Worm (Caenorhabditis elegans) whole organism, L3 larva: ENCODE data around the gene Y67D2.2.

Experiments used
- aly-2 ChIP-seq: fragments of 150-350 bp; optimal IDR thresholded peaks from 2 replicates; lab custom pipeline; 2014; ENCODE audit warnings: missing biosample characterization, missing genetic modification characterization
- ama-1 ChIP-seq: fragments of 150-350 bp; optimal IDR thresholded peaks from 2 replicates; lab custom pipeline; 2018
- ceh-16 ChIP-seq: sonication (generic microtip); optimal IDR thresholded peaks from 2 replicates; lab custom pipeline; 2017; ENCODE audit warnings: missing biosample characterization, missing genetic modification characterization
- ceh-28 ChIP-seq: fragments of 150-350 bp; optimal IDR thresholded peaks from 2 replicates; lab custom pipeline; 2014; ENCODE audit warnings: missing biosample characterization, missing genetic modification reagents, missing genetic modification characterization
- ceh-82 ChIP-seq: fragments of 150-350 bp; optimal IDR thresholded peaks from 2 replicates; lab custom pipeline; 2014; ENCODE audit warnings: missing biosample characterization, missing genetic modification characterization
- ceh-9 ChIP-seq: sonication (generic microtip); optimal IDR thresholded peaks from 2 replicates; lab custom pipeline; 2018; ENCODE audit warnings: missing biosample characterization, missing genetic modification characterization
- daf-12 ChIP-seq: fragments of 150-350 bp; optimal IDR thresholded peaks from 2 replicates; lab custom pipeline; 2014; ENCODE audit warnings: missing biosample characterization, missing genetic modification reagents, missing genetic modification characterization
- egl-27 ChIP-seq: sonication (generic microtip); optimal IDR thresholded peaks from 4 replicates; lab custom pipeline; 2017; ENCODE audit warnings: missing biosample characterization, missing genetic modification reagents, missing genetic modification characterization
- elt-1 ChIP-seq: fragments of 150-350 bp; optimal IDR thresholded peaks from 2 replicates; lab custom pipeline; 2014; ENCODE audit warnings: missing biosample characterization, missing genetic modification characterization
- elt-2 ChIP-seq: sonication (generic microtip); optimal IDR thresholded peaks from 2 replicates; lab custom pipeline; 2016; ENCODE audit warnings: missing genetic modification reagents, mild to moderate bottlenecking, missing genetic modification characterization, missing compliant biosample characterization
- elt-3 ChIP-seq, 3 experiments: fragments of 150-350 bp in 1 of 3; sonication (generic microtip) in 2 of 3; optimal IDR thresholded peaks; 2 replicates in 2 of 3; 4 replicates in 1 of 3; lab custom pipeline; 2014 to 2017; ENCODE audit warnings: missing biosample characterization in 3 of 3, missing genetic modification characterization in 3 of 3
- eor-1 ChIP-seq, 2 experiments: fragments of 150-350 bp; optimal IDR thresholded peaks; 2 replicates each; lab custom pipeline; 2014 to 2018; ENCODE audit warnings: missing biosample characterization in 2 of 2, missing genetic modification characterization in 2 of 2
- fkh-10 ChIP-seq: sonication (generic microtip); optimal IDR thresholded peaks from 2 replicates; lab custom pipeline; 2017; ENCODE audit warnings: missing biosample characterization, missing genetic modification reagents, missing genetic modification characterization
- fkh-2 ChIP-seq: fragments of 150-350 bp; optimal IDR thresholded peaks from 2 replicates; lab custom pipeline; 2014; ENCODE audit warnings: missing biosample characterization, missing genetic modification reagents, missing genetic modification characterization
- fos-1 ChIP-seq: fragments of 150-350 bp; optimal IDR thresholded peaks from 2 replicates; lab custom pipeline; 2014; ENCODE audit warnings: missing biosample characterization, missing genetic modification characterization
- hmg-11 ChIP-seq: sonication (generic microtip); optimal IDR thresholded peaks from 2 replicates; lab custom pipeline; 2016; ENCODE audit warnings: missing genetic modification characterization, missing compliant biosample characterization
- jun-1 ChIP-seq: fragments of 150-350 bp; optimal IDR thresholded peaks from 2 replicates; lab custom pipeline; 2014; ENCODE audit warnings: missing biosample characterization, missing genetic modification reagents, missing genetic modification characterization
- lin-15B ChIP-seq: fragments of 150-350 bp; optimal IDR thresholded peaks from 2 replicates; lab custom pipeline; 2014; ENCODE audit warnings: missing biosample characterization, missing genetic modification characterization
- lin-39 ChIP-seq: fragments of 150-350 bp; optimal IDR thresholded peaks from 2 replicates; lab custom pipeline; 2018; ENCODE audit warnings: missing biosample characterization, missing genetic modification reagents, missing genetic modification characterization
- lsy-12 ChIP-seq: sonication (generic microtip); optimal IDR thresholded peaks from 2 replicates; lab custom pipeline; 2016; ENCODE audit warnings: mild to moderate bottlenecking, missing genetic modification characterization, missing compliant biosample characterization
- mdl-1 ChIP-seq: fragments of 150-350 bp; optimal IDR thresholded peaks from 2 replicates; lab custom pipeline; 2014; ENCODE audit warnings: missing biosample characterization, missing genetic modification characterization
- mml-1 ChIP-seq: fragments of 150-350 bp; sonication (generic microtip); optimal IDR thresholded peaks from 3 replicates; lab custom pipeline; 2014; ENCODE audit warnings: missing biosample characterization, missing genetic modification characterization
- nfya-1 ChIP-seq: sonication (generic microtip); optimal IDR thresholded peaks from 2 replicates; lab custom pipeline; 2017; ENCODE audit warnings: missing genetic modification characterization, mild to moderate bottlenecking, missing compliant biosample characterization, antibody characterized with exemption, moderate library complexity; ENCODE audit not compliant: insufficient read depth
- nhr-11 ChIP-seq: fragments of 150-350 bp; optimal IDR thresholded peaks from 2 replicates; lab custom pipeline; 2014; ENCODE audit warnings: missing biosample characterization, missing genetic modification characterization
- nhr-12 ChIP-seq: fragments of 150-350 bp; optimal IDR thresholded peaks from 2 replicates; lab custom pipeline; 2014; ENCODE audit warnings: missing biosample characterization, missing genetic modification characterization
- nhr-23 ChIP-seq: fragments of 150-350 bp; optimal IDR thresholded peaks from 2 replicates; lab custom pipeline; 2014; ENCODE audit warnings: missing biosample characterization, missing genetic modification reagents, missing genetic modification characterization
- nhr-237 ChIP-seq: fragments of 150-350 bp; optimal IDR thresholded peaks from 2 replicates; lab custom pipeline; 2014; ENCODE audit warnings: missing biosample characterization, missing genetic modification characterization
- nhr-25 ChIP-seq: sonication (generic microtip); optimal IDR thresholded peaks from 2 replicates; lab custom pipeline; 2017; ENCODE audit warnings: missing biosample characterization, missing genetic modification characterization
- nhr-43 ChIP-seq: sonication (generic microtip); optimal IDR thresholded peaks from 2 replicates; lab custom pipeline; 2016; ENCODE audit warnings: mild to moderate bottlenecking, missing genetic modification characterization, missing compliant biosample characterization; ENCODE audit not compliant: poor library complexity, severe bottlenecking
- nhr-67 ChIP-seq: fragments of 150-350 bp; optimal IDR thresholded peaks from 2 replicates; lab custom pipeline; 2014; ENCODE audit warnings: missing biosample characterization, missing genetic modification characterization
- nhr-76 ChIP-seq: fragments of 150-350 bp; sonication (generic microtip); optimal IDR thresholded peaks from 5 replicates; lab custom pipeline; 2014; ENCODE audit warnings: missing biosample characterization, missing genetic modification characterization
- nhr-77 ChIP-seq: fragments of 150-350 bp; optimal IDR thresholded peaks from 2 replicates; lab custom pipeline; 2014; ENCODE audit warnings: missing biosample characterization, missing genetic modification characterization
- pha-4 ChIP-seq: fragments of 150-350 bp; optimal IDR thresholded peaks from 2 replicates; lab custom pipeline; 2014; ENCODE audit warnings: missing biosample characterization, missing genetic modification reagents, missing genetic modification characterization
- sea-2 ChIP-seq: fragments of 150-350 bp; sonication (generic microtip); optimal IDR thresholded peaks from 4 replicates; lab custom pipeline; 2014; ENCODE audit warnings: missing biosample characterization, missing genetic modification reagents, missing genetic modification characterization
- skn-1 ChIP-seq: fragments of 150-350 bp; optimal IDR thresholded peaks from 2 replicates; lab custom pipeline; 2014; ENCODE audit warnings: missing biosample characterization, missing genetic modification characterization
- tbx-2 ChIP-seq: sonication (generic microtip); optimal IDR thresholded peaks from 2 replicates; lab custom pipeline; 2016; ENCODE audit warnings: mild to moderate bottlenecking, missing genetic modification characterization, missing compliant biosample characterization
- unc-39 ChIP-seq: sonication (generic microtip); optimal IDR thresholded peaks from 4 replicates; lab custom pipeline; 2017; ENCODE audit warnings: missing biosample characterization, missing genetic modification characterization
- zag-1 ChIP-seq: fragments of 150-350 bp; optimal IDR thresholded peaks from 2 replicates; lab custom pipeline; 2014; ENCODE audit warnings: missing biosample characterization, missing genetic modification characterization
- ztf-11 ChIP-seq: fragments of 150-350 bp; optimal IDR thresholded peaks from 2 replicates; lab custom pipeline; 2014; ENCODE audit warnings: missing biosample characterization, missing genetic modification characterization
- ztf-4 ChIP-seq: fragments of 150-350 bp; optimal IDR thresholded peaks from 2 replicates; lab custom pipeline; 2014; ENCODE audit warnings: missing biosample characterization, missing genetic modification characterization

The Y67D2.2 gene

DNA sequence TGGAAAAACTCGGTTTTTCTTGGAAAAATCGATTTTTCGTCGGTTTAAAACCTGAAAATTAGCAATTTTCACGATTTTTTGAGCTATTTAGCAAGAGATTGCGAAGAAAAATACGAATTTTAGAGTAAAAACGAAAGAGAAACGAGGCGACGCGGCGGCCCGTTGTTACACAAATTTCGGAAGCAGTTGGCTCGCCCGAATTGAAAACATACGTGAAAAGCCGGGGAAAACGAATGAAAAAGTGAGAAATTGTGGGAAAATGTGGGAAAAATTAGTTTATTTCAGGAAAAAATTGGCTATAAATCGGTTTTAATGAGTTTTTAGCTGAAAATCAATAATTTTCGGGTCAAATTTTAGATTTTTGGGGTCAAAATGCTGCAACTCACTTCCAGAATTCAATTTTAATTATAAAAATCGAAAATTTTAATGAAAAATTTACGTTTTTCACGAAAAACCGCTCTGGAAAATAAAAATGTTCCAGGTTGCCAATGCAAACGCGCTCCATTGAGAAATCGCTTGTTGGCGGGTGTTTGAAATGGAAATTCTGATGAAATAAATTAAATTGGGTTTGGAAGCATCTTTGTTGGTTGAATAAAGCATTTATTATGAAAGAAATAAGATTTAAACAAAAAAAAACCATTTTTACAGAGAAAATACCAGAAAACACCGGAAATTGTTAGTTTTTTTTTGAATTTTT is 25.7 kb upstream of the Y67D2.2 start, which contains the start of gene snf-6:
snf-6 (minus strand) TSS at position 51 of the 697 bp plus-strand sequence.
- TF ChIP-seq fkh-10 (GFP tag; lab: Kevin White, UChicago) (no peak), zag-1 (tag; lab: Kevin White, UChicago) (no peak), ama-1 (lab: Kevin White, UChicago) (no peak), nhr-43 (tag; lab: Kevin White, UChicago) (peak; percentile 20), ztf-11 (tag; lab: Kevin White, UChicago) (no peak), mml-1 (no peak), nfya-1 (tag; lab: Kevin White, UChicago) (peak; percentile 37), sea-2 (no peak), aly-2 (tag; lab: Kevin White, UChicago) (no peak), nhr-25 (no peak), ceh-28 (tag; lab: Kevin White, UChicago) (no peak), pha-4 (tag; lab: Kevin White, UChicago) (peak; percentile 33), eor-1 (tag; optimal IDR thresholded peaks at IDR 0.05; lab: Kevin White, UChicago) (no peak), hmg-11 (tag; lab: Kevin White, UChicago) (no peak), nhr-76 (tag; lab: Kevin White, UChicago) (no peak), ceh-82 (tag; lab: Kevin White, UChicago) (no peak), lsy-12 (tag; lab: Kevin White, UChicago) (no peak), egl-27 (tag; lab: Kevin White, UChicago) (no peak), lin-15B (tag; lab: Kevin White, UChicago) (peak; percentile 82), ztf-4 (tag; lab: Kevin White, UChicago) (no peak), nhr-237 (tag; lab: Kevin White, UChicago) (no peak), skn-1 (tag; lab: Kevin White, UChicago) (no peak), elt-3 (tag; optimal IDR thresholded peaks at IDR 0.05; lab: Kevin White, UChicago) (no peak), nhr-12 (tag; lab: Kevin White, UChicago) (no peak), elt-1 (tag; lab: Kevin White, UChicago) (no peak), daf-12 (no peak), nhr-67 (tag; lab: Kevin White, UChicago) (no peak), fkh-2 (tag; lab: Kevin White, UChicago) (no peak), nhr-23 (tag; lab: Kevin White, UChicago) (peak; percentile 59), nhr-11 (tag; lab: Kevin White, UChicago) (no peak), lin-39 (tag; lab: Kevin White, UChicago) (no peak), mdl-1 (tag; lab: Kevin White, UChicago) (no peak), fos-1 (no peak), unc-39 (tag; lab: Kevin White, UChicago) (no peak), jun-1 (no peak), nhr-77 (tag; lab: Kevin White, UChicago) (no peak), elt-2 (tag; lab: Kevin White, UChicago) (no peak), ceh-9 (tag; lab: Kevin White, UChicago) (no peak), ceh-16 (no peak)

DNA sequence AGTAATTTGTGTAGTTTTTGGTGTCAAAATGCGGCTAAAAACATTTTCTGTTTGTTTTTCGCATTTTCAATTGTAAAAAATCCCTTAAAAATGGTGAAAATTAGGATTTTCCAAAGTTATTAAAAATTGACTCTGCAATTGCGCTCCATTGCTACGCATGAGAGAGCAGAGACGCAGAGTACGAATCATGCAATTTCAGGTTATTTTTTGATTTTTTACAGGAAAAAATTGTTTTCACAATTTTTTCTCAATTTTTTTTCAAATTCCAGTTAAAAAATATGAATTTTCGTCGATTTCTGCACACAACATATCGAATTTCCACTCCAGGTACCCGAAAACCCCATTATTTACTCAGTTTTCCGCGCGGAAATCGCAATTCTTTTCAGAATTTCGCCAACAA is 25.0 kb upstream of the Y67D2.2 start, which contains the start of gene mtg-1:
mtg-1 (plus strand) TSS at position 160 of the 400 bp plus-strand sequence.
- no peak for TF ChIP-seq nhr-43 (tag; lab: Kevin White, UChicago)
- peak; percentile 24 for TF ChIP-seq nfya-1 (tag; lab: Kevin White, UChicago)
- peak; percentile 34 for TF ChIP-seq nhr-23 (tag; lab: Kevin White, UChicago)
- TF ChIP-seq tbx-2 (tag; lab: Kevin White, UChicago), result no peak
- peak; percentile 70 for TF ChIP-seq pha-4 (tag; lab: Kevin White, UChicago)
- no peak for TF ChIP-seq elt-3 (tag; optimal IDR thresholded peaks at IDR 0.05; lab: Kevin White, UChicago)
- TF ChIP-seq lin-15B (tag; lab: Kevin White, UChicago), result peak; percentile 63
- no peak for TF ChIP-seq elt-2 (tag; lab: Kevin White, UChicago)
- no peak for TF ChIP-seq fkh-10 (GFP tag; lab: Kevin White, UChicago)
